Fruit fly (Drosophila melanogaster) whole organism, adult: Measurements from ENCODE around the gene CG42823.

ENCODE experiments used
- CG11617 ChIP-seq: fragments of 200-800 bp; sonication (Bioruptor generic); optimal IDR thresholded peaks from 2 replicates; lab custom pipeline; 2017; ENCODE audit warnings: mild to moderate bottlenecking, missing biosample characterization, missing genetic modification reagents, missing genetic modification characterization
- CG33017 ChIP-seq: fragments of 200-800 bp; sonication (Bioruptor generic); optimal IDR thresholded peaks from 2 replicates; lab custom pipeline; 2018; ENCODE audit warnings: missing biosample characterization, mild to moderate bottlenecking, missing genetic modification characterization, moderate library complexity
- CG5204 ChIP-seq: fragments of 200-800 bp; sonication (Bioruptor generic); optimal IDR thresholded peaks from 2 replicates; lab custom pipeline; 2016; ENCODE audit warnings: missing biosample characterization, missing genetic modification characterization
- CG7101 ChIP-seq: fragments of 200-800 bp; sonication (Bioruptor generic); optimal IDR thresholded peaks from 2 replicates; lab custom pipeline; 2018; ENCODE audit warnings: missing biosample characterization, mild to moderate bottlenecking, missing genetic modification characterization, moderate library complexity
- Clk ChIP-seq: fragments of 200-800 bp; sonication (Bioruptor generic); optimal IDR thresholded peaks from 2 replicates; lab custom pipeline; 2017; ENCODE audit warnings: missing biosample characterization, missing genetic modification characterization
- Crg-1 ChIP-seq: fragments of 200-800 bp; sonication (Bioruptor generic); optimal IDR thresholded peaks from 2 replicates; lab custom pipeline; 2016; ENCODE audit warnings: missing biosample characterization, missing genetic modification characterization
- Hr96 ChIP-seq: fragments of 200-800 bp; sonication (Bioruptor generic); optimal IDR thresholded peaks from 2 replicates; lab custom pipeline; 2016; ENCODE audit warnings: missing biosample characterization, missing genetic modification characterization
- Mnt ChIP-seq: fragments of 200-800 bp; sonication (Bioruptor generic); optimal IDR thresholded peaks from 2 replicates; lab custom pipeline; 2016; ENCODE audit warnings: missing biosample characterization, mild to moderate bottlenecking, missing genetic modification characterization
- bab1 ChIP-seq: fragments of 200-800 bp; sonication (Bioruptor generic); optimal IDR thresholded peaks from 3 replicates; lab custom pipeline; 2019; ENCODE audit warnings: missing biosample characterization, mild to moderate bottlenecking, missing genetic modification characterization, moderate library complexity
- cnc ChIP-seq, 2 experiments: fragments of >200 bp; optimal IDR thresholded peaks; 2 replicates each; lab custom pipeline; 2017
- kay ChIP-seq: fragments of 200-800 bp; sonication (Bioruptor generic); peaks from one replicate; lab custom pipeline; 2016; ENCODE audit warnings: missing biosample characterization, missing genetic modification characterization, borderline replicate concordance
- ovo ChIP-seq: fragments of 200-800 bp; sonication (Bioruptor generic); optimal IDR thresholded peaks from 2 replicates; lab custom pipeline; 2016; ENCODE audit warnings: missing biosample characterization, missing genetic modification characterization
- pad ChIP-seq: fragments of 200-800 bp; sonication (Bioruptor generic); optimal IDR thresholded peaks from 3 replicates; lab custom pipeline; 2017; ENCODE audit warnings: missing biosample characterization, missing genetic modification characterization, mild to moderate bottlenecking, moderate library complexity, missing genetic modification reagents
- toe ChIP-seq: fragments of 200-800 bp; sonication (Bioruptor generic); optimal IDR thresholded peaks from 2 replicates; lab custom pipeline; 2016; ENCODE audit warnings: missing biosample characterization, missing genetic modification characterization

DNA sequence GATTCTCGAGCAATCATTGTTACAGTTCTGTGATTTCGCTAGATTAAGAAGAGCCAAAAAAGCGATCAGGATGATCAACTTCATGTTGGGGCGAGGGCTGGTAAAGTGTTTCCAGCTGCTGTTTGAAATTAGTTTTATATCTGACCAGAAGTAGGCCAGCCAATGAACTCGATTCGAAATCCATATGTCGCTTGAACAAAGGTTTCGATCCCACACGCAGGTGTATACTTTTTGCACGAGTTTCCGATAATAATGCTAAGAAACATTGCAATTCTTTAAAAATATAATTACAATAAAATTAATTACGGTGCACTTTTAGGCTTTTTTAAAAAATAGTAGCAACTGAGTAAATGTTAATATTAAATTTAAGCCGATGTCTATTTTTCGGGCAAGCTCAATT is 1.3 kb downstream of the CG42823 start, which contains the start of gene CG34280:
- TF ChIP-seq cnc (optimal IDR thresholded peaks at IDR 0.05; lab: Kevin White, UChicago), result no peak
- TF ChIP-seq pad (GFP tag; lab: Kevin White, UChicago), result no peak
- no peak for TF ChIP-seq Hr96 (GFP tag; lab: Kevin White, UChicago)
- TF ChIP-seq Mnt (GFP tag; lab: Kevin White, UChicago), result no peak
- TF ChIP-seq Clk (GFP tag; lab: Kevin White, UChicago), result no peak
- TF ChIP-seq CG33017, result no peak
- TF ChIP-seq ovo (GFP tag; lab: Kevin White, UChicago), result no peak
- no peak for TF ChIP-seq Crg-1 (GFP tag; lab: Kevin White, UChicago)
- no peak for TF ChIP-seq bab1 (GFP tag; lab: Kevin White, UChicago)
- TF ChIP-seq toe (GFP tag; lab: Kevin White, UChicago), result no peak
- TF ChIP-seq CG7101, result no peak
- TF ChIP-seq CG11617 (GFP tag; lab: Kevin White, UChicago), result no peak
- no peak for TF ChIP-seq CG5204 (GFP tag; lab: Kevin White, UChicago)
- TF ChIP-seq kay (GFP tag; lab: Kevin White, UChicago), result peak; percentile 58
